Fruit fly (Drosophila melanogaster) whole organism, embryonic: Measurements from ENCODE around the gene AP-1sigma.
A peak's percentile ranks its signal among the peaks of the same experiment; 100 is the strongest.

Experiments used
- Asciz ChIP-seq: fragments of 200-800 bp; sonication (Bioruptor generic); optimal IDR thresholded peaks from 2 replicates; lab custom pipeline; 2017; ENCODE audit warnings: missing biosample characterization, mild to moderate bottlenecking, missing genetic modification characterization, missing genetic modification reagents
- B-H1 ChIP-seq: fragments of 200-800 bp; sonication (Bioruptor generic); IDR thresholded peaks from 3 replicates; pipeline ENCODE4 v1.3.6; 2022; ENCODE audit warnings: missing biosample characterization, missing genetic modification characterization
- C15 ChIP-seq: fragments of 200-800 bp; sonication (Bioruptor generic); IDR thresholded peaks from 3 replicates; pipeline ENCODE4 v1.3.6; 2022; ENCODE audit warnings: missing biosample characterization, missing genetic modification characterization
- CG10565 ChIP-seq: fragments of 200-800 bp; sonication (Bioruptor generic); optimal IDR thresholded peaks from 3 replicates; lab custom pipeline; 2016; ENCODE audit warnings: missing biosample characterization, mild to moderate bottlenecking, missing genetic modification characterization
- CG11456 ChIP-seq: fragments of 200-800 bp; sonication (Bioruptor generic); IDR thresholded peaks from 3 replicates; pipeline ENCODE4 v1.3.6; 2022; ENCODE audit warnings: missing biosample characterization, missing genetic modification characterization
- CG12236 ChIP-seq: fragments of 200-800 bp; sonication (Bioruptor generic); optimal IDR thresholded peaks from 2 replicates; lab custom pipeline; 2016; ENCODE audit warnings: missing biosample characterization, missing genetic modification characterization
- CG12659 ChIP-seq: fragments of 200-800 bp; sonication (Bioruptor generic); optimal IDR thresholded peaks from 3 replicates; lab custom pipeline; 2017; ENCODE audit warnings: mild to moderate bottlenecking, missing biosample characterization, missing genetic modification reagents, missing genetic modification characterization
- CG13296 ChIP-seq: fragments of 200-800 bp; sonication (Bioruptor generic); optimal IDR thresholded peaks from 3 replicates; lab custom pipeline; 2018; ENCODE audit warnings: missing biosample characterization, mild to moderate bottlenecking, missing genetic modification characterization
- CG13624 ChIP-seq: fragments of 200-800 bp; sonication (Bioruptor generic); optimal IDR thresholded peaks from 2 replicates; lab custom pipeline; 2016; ENCODE audit warnings: missing biosample characterization, missing genetic modification characterization
- CG15696 ChIP-seq: fragments of 200-800 bp; sonication (Bioruptor generic); optimal IDR thresholded peaks from 2 replicates; lab custom pipeline; 2019; ENCODE audit warnings: missing biosample characterization, mild to moderate bottlenecking, missing genetic modification characterization, moderate library complexity
- CG17802 ChIP-seq: fragments of 200-800 bp; sonication (Bioruptor generic); optimal IDR thresholded peaks from 2 replicates; lab custom pipeline; 2018; ENCODE audit warnings: missing biosample characterization, mild to moderate bottlenecking, missing genetic modification characterization, moderate library complexity
- CG18011 ChIP-seq: fragments of 200-800 bp; sonication (Bioruptor generic); optimal IDR thresholded peaks from 2 replicates; lab custom pipeline; 2017; ENCODE audit warnings: missing biosample characterization, missing genetic modification characterization, mild to moderate bottlenecking, moderate library complexity, missing genotype
- CG18764 ChIP-seq: fragments of 200-800 bp; sonication (Bioruptor generic); optimal IDR thresholded peaks from 3 replicates; lab custom pipeline; 2016; ENCODE audit warnings: missing biosample characterization, missing genetic modification characterization
- CG2116 ChIP-seq: fragments of 200-800 bp; sonication (Bioruptor generic); optimal IDR thresholded peaks from 3 replicates; lab custom pipeline; 2018; ENCODE audit warnings: missing biosample characterization, mild to moderate bottlenecking, missing genetic modification characterization
- CG4282 ChIP-seq: fragments of 200-800 bp; sonication (Bioruptor generic); optimal IDR thresholded peaks from 2 replicates; lab custom pipeline; 2016; ENCODE audit warnings: missing biosample characterization, missing genetic modification characterization
- CG4707 ChIP-seq: fragments of 200-800 bp; sonication (Bioruptor generic); optimal IDR thresholded peaks from 2 replicates; lab custom pipeline; 2018; ENCODE audit warnings: missing biosample characterization, mild to moderate bottlenecking, missing genetic modification characterization, moderate library complexity
- CG4854 ChIP-seq: fragments of 200-800 bp; sonication (Bioruptor generic); optimal IDR thresholded peaks from 2 replicates; lab custom pipeline; 2016; ENCODE audit warnings: missing biosample characterization, missing genetic modification characterization, inconsistent platforms
- CG6689 ChIP-seq: fragments of 200-800 bp; sonication (Bioruptor generic); IDR thresholded peaks from 2 replicates; pipeline ENCODE4 v1.3.6; 2022; ENCODE audit warnings: missing biosample characterization, missing genetic modification characterization
- CG7372 ChIP-seq: fragments of 200-800 bp; sonication (Bioruptor generic); IDR thresholded peaks from 2 replicates; pipeline ENCODE4 v1.3.6; 2022; ENCODE audit warnings: missing biosample characterization, missing genetic modification characterization
- CG7839 ChIP-seq: fragments of 200-800 bp; sonication (Bioruptor generic); optimal IDR thresholded peaks from 3 replicates; lab custom pipeline; 2018; ENCODE audit warnings: missing biosample characterization, mild to moderate bottlenecking, missing genetic modification characterization, moderate library complexity
- CG8290 ChIP-seq, 3 experiments: fragments of 200-800 bp; sonication (Bioruptor generic); optimal IDR thresholded peaks; 2 replicates each; lab custom pipeline; 2016 to 2019; ENCODE audit warnings: missing biosample characterization in 3 of 3, missing genetic modification characterization in 3 of 3, mild to moderate bottlenecking in 2 of 3, moderate library complexity in 1 of 3
- CTCF ChIP-seq: fragments of 200-800 bp; sonication (Bioruptor generic); optimal IDR thresholded peaks from 2 replicates; lab custom pipeline; 2017; ENCODE audit warnings: missing biosample characterization, mild to moderate bottlenecking, missing genetic modification characterization, moderate library complexity
- Camta ChIP-seq: fragments of 200-800 bp; sonication (Bioruptor generic); optimal IDR thresholded peaks from 2 replicates; lab custom pipeline; 2016; ENCODE audit warnings: missing biosample characterization, missing genetic modification characterization
- CrebB ChIP-seq: fragments of 200-800 bp; sonication (Bioruptor generic); optimal IDR thresholded peaks from 3 replicates; lab custom pipeline; 2018; ENCODE audit warnings: missing biosample characterization, mild to moderate bottlenecking, missing genetic modification characterization
- D19A ChIP-seq: fragments of 200-800 bp; optimal IDR thresholded peaks from 3 replicates; lab custom pipeline; 2019; ENCODE audit warnings: missing biosample characterization, mild to moderate bottlenecking, missing genetic modification characterization, moderate library complexity
- Dref ChIP-seq: fragments of 200-800 bp; sonication (Bioruptor generic); IDR thresholded peaks from 2 replicates; pipeline ENCODE4 v1.3.6; 2022; ENCODE audit warnings: missing biosample characterization, missing genetic modification characterization
- Ets65A ChIP-seq: fragments of 200-800 bp; sonication (Bioruptor generic); peaks from one replicate; lab custom pipeline; 2016; ENCODE audit warnings: missing biosample characterization, missing genetic modification characterization
- Fer1 ChIP-seq: fragments of 200-800 bp; sonication (Bioruptor generic); optimal IDR thresholded peaks from 2 replicates; lab custom pipeline; 2017; ENCODE audit warnings: missing biosample characterization, mild to moderate bottlenecking, missing genetic modification characterization
- Hmx ChIP-seq: fragments of 200-800 bp; sonication (Bioruptor generic); optimal IDR thresholded peaks from 2 replicates; lab custom pipeline; 2016; ENCODE audit warnings: missing biosample characterization, missing genetic modification characterization
- Kr ChIP-seq: fragments of 200-800 bp; sonication (Bioruptor generic); optimal IDR thresholded peaks from 2 replicates; lab custom pipeline; 2017; ENCODE audit warnings: missing biosample characterization, mild to moderate bottlenecking, missing genetic modification characterization
- MBD-R2 ChIP-seq: fragments of 200-800 bp; sonication (Bioruptor generic); IDR thresholded peaks from 2 replicates; pipeline ENCODE4 v1.3.6; 2022; ENCODE audit warnings: missing biosample characterization, missing genetic modification characterization
- NC2α ChIP-seq: fragments of 200-800 bp; sonication (Bioruptor generic); optimal IDR thresholded peaks from 2 replicates; lab custom pipeline; 2016; ENCODE audit warnings: missing biosample characterization, missing genetic modification characterization
- Six4 ChIP-seq: fragments of 200-800 bp; sonication (Bioruptor generic); optimal IDR thresholded peaks from 2 replicates; lab custom pipeline; 2016; ENCODE audit warnings: missing biosample characterization, missing genetic modification characterization
- Trl ChIP-seq, 3 experiments: fragments of >200 bp in 2 of 3; fragments of 200-800 bp in 1 of 3; sonication (Bioruptor generic) in 1 of 3; optimal IDR thresholded peaks; 2 replicates in 1 of 3; 3 replicates in 2 of 3; lab custom pipeline; 2016 to 2017; ENCODE audit warnings: missing biosample characterization in 1 of 3, missing genetic modification characterization in 1 of 3
- ara ChIP-seq: fragments of 200-800 bp; sonication (Bioruptor generic); IDR thresholded peaks from 2 replicates; pipeline ENCODE4 v1.3.6; 2022; ENCODE audit warnings: missing biosample characterization, missing genetic modification characterization
- ash1 ChIP-seq: fragments of 200-800 bp; sonication (Bioruptor generic); optimal IDR thresholded peaks from 2 replicates; lab custom pipeline; 2018; ENCODE audit warnings: missing biosample characterization, mild to moderate bottlenecking, missing genetic modification characterization
- crp ChIP-seq, 2 experiments: fragments of 200-800 bp; sonication (Bioruptor generic); optimal IDR thresholded peaks; 2 replicates in 1 of 2; 3 replicates in 1 of 2; lab custom pipeline; 2017; ENCODE audit warnings: missing biosample characterization in 2 of 2, missing genetic modification characterization in 2 of 2, mild to moderate bottlenecking in 1 of 2, moderate library complexity in 1 of 2
- dan ChIP-seq: fragments of 200-800 bp; sonication (Bioruptor generic); IDR thresholded peaks from 2 replicates; pipeline ENCODE4 v1.3.6; 2022; ENCODE audit warnings: missing biosample characterization, missing genetic modification characterization
- dysf ChIP-seq: fragments of 200-800 bp; sonication (Bioruptor generic); IDR thresholded peaks from 3 replicates; pipeline ENCODE4 v1.3.6; 2022; ENCODE audit warnings: missing biosample characterization, missing genetic modification characterization
- eve ChIP-seq, 2 experiments: fragments of >200 bp; optimal IDR thresholded peaks; 2 replicates each; lab custom pipeline; 2017; ENCODE audit warnings: missing biosample characterization in 2 of 2, missing genetic modification characterization in 2 of 2
- grau ChIP-seq: fragments of 200-800 bp; optimal IDR thresholded peaks from 3 replicates; lab custom pipeline; 2019; ENCODE audit warnings: missing biosample characterization, mild to moderate bottlenecking, missing genetic modification characterization, moderate library complexity
- grn ChIP-seq: fragments of 200-800 bp; sonication (Bioruptor generic); optimal IDR thresholded peaks from 3 replicates; lab custom pipeline; 2017; ENCODE audit warnings: missing biosample characterization, missing genetic modification characterization
- hkb ChIP-seq, 2 experiments: fragments of 200-800 bp in 1 of 2; fragments of >200 bp in 1 of 2; sonication (Bioruptor generic) in 1 of 2; IDR thresholded peaks in 1 of 2; optimal IDR thresholded peaks in 1 of 2; 2 replicates each; pipeline versions ENCODE4 v1.3.6 to Lab custom; 2017 to 2022; ENCODE audit warnings: missing biosample characterization in 1 of 2, missing genetic modification characterization in 1 of 2
- insv ChIP-seq, 2 experiments: fragments of 200-800 bp; sonication (Bioruptor generic); optimal IDR thresholded peaks; 3 replicates each; lab custom pipeline; 2016 to 2018; ENCODE audit warnings: missing biosample characterization in 2 of 2, missing genetic modification characterization in 2 of 2
- kah ChIP-seq: fragments of 200-800 bp; sonication (Bioruptor generic); optimal IDR thresholded peaks from 2 replicates; lab custom pipeline; 2018; ENCODE audit warnings: missing biosample characterization, mild to moderate bottlenecking, missing genetic modification characterization
- nerfin-2 ChIP-seq: fragments of 200-800 bp; sonication (Bioruptor generic); IDR thresholded peaks from 2 replicates; pipeline ENCODE4 v1.3.6; 2022; ENCODE audit warnings: missing biosample characterization, missing genetic modification characterization; ENCODE audit not compliant: partially characterized antibody
- phol ChIP-seq: fragments of 200-800 bp; sonication (Bioruptor generic); optimal IDR thresholded peaks from 3 replicates; lab custom pipeline; 2018; ENCODE audit warnings: missing biosample characterization, mild to moderate bottlenecking, missing genetic modification characterization, moderate library complexity
- pnt ChIP-seq: fragments of 200-800 bp; sonication (Bioruptor generic); optimal IDR thresholded peaks from 3 replicates; lab custom pipeline; 2016; ENCODE audit warnings: missing biosample characterization, missing genetic modification characterization
- sisA ChIP-seq: fragments of 200-800 bp; sonication (Bioruptor generic); IDR thresholded peaks from 2 replicates; pipeline ENCODE4 v1.3.6; 2022; ENCODE audit warnings: missing biosample characterization, missing genetic modification characterization
- slp2 ChIP-seq: fragments of 200-800 bp; sonication (Bioruptor generic); optimal IDR thresholded peaks from 2 replicates; lab custom pipeline; 2016; ENCODE audit warnings: missing biosample characterization, missing genetic modification characterization
- vfl ChIP-seq: fragments of 200-800 bp; sonication (Bioruptor generic); optimal IDR thresholded peaks from 2 replicates; lab custom pipeline; 2016; ENCODE audit warnings: missing biosample characterization, missing genetic modification characterization

Gene AP-1sigma

DNA sequence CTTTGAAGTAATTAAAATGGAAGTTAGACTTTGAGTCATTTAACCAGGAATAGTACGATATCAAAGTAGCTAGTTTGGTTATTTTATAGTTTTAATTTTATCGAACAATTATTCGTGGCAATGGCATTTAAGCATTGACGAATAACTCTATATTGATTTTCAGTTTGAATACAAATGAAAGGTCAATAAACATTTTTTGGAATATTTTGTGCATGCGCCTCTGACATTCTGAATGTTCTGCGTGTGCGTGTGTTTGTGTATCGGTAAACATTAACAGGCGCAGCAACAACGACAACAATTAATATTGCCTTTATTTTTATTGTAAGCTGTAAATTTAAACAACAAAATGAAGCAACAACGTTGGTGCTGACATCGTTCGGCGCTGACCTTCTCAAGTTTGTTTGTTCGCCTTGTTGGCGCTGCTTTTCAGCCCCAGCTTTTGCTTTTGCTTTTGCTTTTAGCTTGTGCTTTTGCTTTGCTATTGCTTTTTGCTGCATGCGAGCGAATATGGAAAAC, 49.0 kb upstream of the AP-1sigma start (continued):
- TF ChIP-seq CG13296 (peak; percentile 83), dysf (GFP tag; lab: Robert Waterston, UW) (no peak; the same call in 2 of the 3 replicates), eve (GFP tag; optimal IDR thresholded peaks at IDR 0.05; lab: Kevin White, UChicago) (no peak), Trl (optimal IDR thresholded peaks at IDR 0.05; lab: Kevin White, UChicago) (no peak), Trl (GFP tag; optimal IDR thresholded peaks at IDR 0.05; lab: Kevin White, UChicago) (no peak), phol (no peak), CG4854 (GFP tag; lab: Kevin White, UChicago) (no peak), Six4 (GFP tag; lab: Kevin White, UChicago) (no peak), CG17802 (no peak), CG8290 (GFP tag; optimal IDR thresholded peaks at IDR 0.05; lab: Kevin White, UChicago) (no peak), CG8290 (tag; optimal IDR thresholded peaks at IDR 0.05; lab: Kevin White, UChicago) (peak in 1 of 2 experiments; percentile 52), slp2 (no peak), insv (GFP tag; optimal IDR thresholded peaks at IDR 0.05; lab: Kevin White, UChicago) (no peak), Hmx (GFP tag; lab: Kevin White, UChicago) (no peak), B-H1 (GFP tag; lab: Robert Waterston, UW) (no peak), Dref (GFP tag; lab: Robert Waterston, UW) (no peak), CG18011 (GFP tag; lab: Kevin White, UChicago) (no peak), kah (GFP tag; lab: Kevin White, UChicago) (peak; percentile 52), C15 (GFP tag; lab: Robert Waterston, UW) (no peak), NC2α (no peak), CTCF (GFP tag; lab: Kevin White, UChicago) (no peak), CrebB (tag; lab: Kevin White, UChicago) (peak; percentile 66), D19A (no peak), vfl (GFP tag; lab: Kevin White, UChicago) (no peak), sisA (GFP tag; lab: Robert Waterston, UW) (no peak), CG4707 (GFP tag; lab: Kevin White, UChicago) (no peak), CG12236 (GFP tag; lab: Kevin White, UChicago) (no peak), CG6689 (GFP tag; lab: Robert Waterston, UW) (no peak), CG7372 (GFP tag; lab: Robert Waterston, UW) (no peak), pnt (no peak), grn (no peak), crp (GFP tag; optimal IDR thresholded peaks at IDR 0.05; lab: Kevin White, UChicago) (no peak), ash1 (GFP tag; lab: Kevin White, UChicago) (no peak), CG7839 (tag; lab: Kevin White, UChicago) (no peak), hkb (optimal IDR thresholded peaks at IDR 0.05; lab: Kevin White, UChicago) (no peak), hkb (GFP tag; IDR thresholded peaks at IDR 0.05; lab: Robert Waterston, UW) (peak; percentile 19; the same call in 1 of the 2 replicates), Asciz (GFP tag; lab: Kevin White, UChicago) (peak; percentile 53), Ets65A (GFP tag; lab: Kevin White, UChicago) (no peak), CG2116 (GFP tag; lab: Kevin White, UChicago) (peak; percentile 10), Camta (GFP tag; lab: Kevin White, UChicago) (no peak), nerfin-2 (GFP tag; lab: Robert Waterston, UW) (no peak), CG13624 (GFP tag; lab: Kevin White, UChicago) (no peak), CG15696 (tag; lab: Kevin White, UChicago) (no peak), dan (GFP tag; lab: Robert Waterston, UW) (no peak), Kr (no peak), ara (peak; percentile 11; the same call in 1 of the 2 replicates), CG18764 (GFP tag; lab: Kevin White, UChicago) (peak; percentile 39), grau (tag; lab: Kevin White, UChicago) (peak; percentile 17), CG4282 (GFP tag; lab: Kevin White, UChicago) (no peak), CG10565 (GFP tag; lab: Kevin White, UChicago) (no peak), CG12659 (GFP tag; lab: Kevin White, UChicago) (peak; percentile 49), Fer1 (GFP tag; lab: Kevin White, UChicago) (peak; percentile 60), MBD-R2 (GFP tag; lab: Robert Waterston, UW) (no peak), CG11456 (no peak)
